Worm (Caenorhabditis elegans) whole organism, L3 larva: ENCODE results near the gene dos-3.

ENCODE experiments used
- ZK546.5 ChIP-seq: sonication (generic microtip); optimal IDR thresholded peaks from 2 replicates; lab custom pipeline; 2017; ENCODE audit warnings: missing biosample characterization, missing genetic modification characterization
- fos-1 ChIP-seq: fragments of 150-350 bp; optimal IDR thresholded peaks from 2 replicates; lab custom pipeline; 2014; ENCODE audit warnings: missing biosample characterization, missing genetic modification characterization
- lin-39 ChIP-seq: fragments of 150-350 bp; optimal IDR thresholded peaks from 2 replicates; lab custom pipeline; 2018; ENCODE audit warnings: missing biosample characterization, missing genetic modification reagents, missing genetic modification characterization
- nhr-11 ChIP-seq: fragments of 150-350 bp; optimal IDR thresholded peaks from 2 replicates; lab custom pipeline; 2014; ENCODE audit warnings: missing biosample characterization, missing genetic modification characterization
- pha-4 ChIP-seq: fragments of 150-350 bp; optimal IDR thresholded peaks from 2 replicates; lab custom pipeline; 2014; ENCODE audit warnings: missing biosample characterization, missing genetic modification reagents, missing genetic modification characterization
- tbx-2 ChIP-seq: sonication (generic microtip); optimal IDR thresholded peaks from 2 replicates; lab custom pipeline; 2016; ENCODE audit warnings: mild to moderate bottlenecking, missing genetic modification characterization, missing compliant biosample characterization

- TF ChIP-seq nhr-11 (tag; lab: Kevin White, UChicago) (no peak), ZK546.5 (no peak), tbx-2 (no peak), fos-1 (tag; lab: Kevin White, UChicago) (no peak), lin-39 (tag; lab: Kevin White, UChicago) (no peak), pha-4 (tag; lab: Kevin White, UChicago) (no peak)
Measured at ce11 chrIII:811544-811943, 27.8 kb downstream of the dos-3 start, which contains the start of gene daf-7.
